Fruit fly (Drosophila melanogaster) whole organism, embryonic: ENCODE results near the gene MED15.

Experiments
- Abd-B ChIP-seq: fragments of 200-800 bp; sonication (Bioruptor generic); optimal IDR thresholded peaks from 2 replicates; lab custom pipeline; 2018; ENCODE audit warnings: missing biosample characterization, mild to moderate bottlenecking, missing genetic modification characterization, moderate library complexity
- Bdp1 ChIP-seq: fragments of 200-800 bp; sonication (Bioruptor generic); optimal IDR thresholded peaks from 3 replicates; lab custom pipeline; 2016; ENCODE audit warnings: missing biosample characterization, missing genetic modification characterization
- CG15269 ChIP-seq: fragments of 200-800 bp; sonication (Bioruptor generic); optimal IDR thresholded peaks from 2 replicates; lab custom pipeline; 2018; ENCODE audit warnings: missing biosample characterization, mild to moderate bottlenecking, missing genetic modification characterization, moderate library complexity
- CG15479 ChIP-seq: fragments of 200-800 bp; sonication (Bioruptor generic); optimal IDR thresholded peaks from 3 replicates; lab custom pipeline; 2019; ENCODE audit warnings: missing biosample characterization, mild to moderate bottlenecking, missing genetic modification characterization, moderate library complexity
- CG15696 ChIP-seq: fragments of 200-800 bp; sonication (Bioruptor generic); optimal IDR thresholded peaks from 2 replicates; lab custom pipeline; 2019; ENCODE audit warnings: missing biosample characterization, mild to moderate bottlenecking, missing genetic modification characterization, moderate library complexity
- CG16813 ChIP-seq: fragments of 200-800 bp; sonication (Bioruptor generic); IDR thresholded peaks from 3 replicates; pipeline ENCODE4 v1.3.6; 2022; ENCODE audit warnings: missing biosample characterization, missing genetic modification characterization; ENCODE audit not compliant: partially characterized antibody
- CG17359 ChIP-seq: fragments of 200-800 bp; sonication (Bioruptor generic); optimal IDR thresholded peaks from 3 replicates; lab custom pipeline; 2018; ENCODE audit warnings: missing biosample characterization, mild to moderate bottlenecking, missing genetic modification characterization, moderate library complexity
- CG18599 ChIP-seq: fragments of 200-800 bp; sonication (Bioruptor generic); optimal IDR thresholded peaks from 3 replicates; lab custom pipeline; 2017; ENCODE audit warnings: missing biosample characterization, missing genetic modification characterization, mild to moderate bottlenecking, moderate library complexity, missing genetic modification reagents
- CG33557 ChIP-seq: fragments of 200-800 bp; sonication (Bioruptor generic); optimal IDR thresholded peaks from 2 replicates; lab custom pipeline; 2019; ENCODE audit warnings: missing biosample characterization, mild to moderate bottlenecking, missing genetic modification characterization, moderate library complexity
- CG34376 ChIP-seq: fragments of 200-800 bp; sonication (Bioruptor generic); optimal IDR thresholded peaks from 2 replicates; lab custom pipeline; 2018; ENCODE audit warnings: missing biosample characterization, mild to moderate bottlenecking, missing genetic modification characterization
- CG3838 ChIP-seq: fragments of 200-800 bp; sonication (Bioruptor generic); optimal IDR thresholded peaks from 3 replicates; lab custom pipeline; 2016; ENCODE audit warnings: missing biosample characterization, missing genetic modification characterization
- CG4730 ChIP-seq: fragments of 200-800 bp; sonication (Bioruptor generic); IDR thresholded peaks from 2 replicates; pipeline ENCODE4 v1.3.6; 2022; ENCODE audit warnings: missing biosample characterization, missing genetic modification characterization
- CG6175 ChIP-seq: fragments of 200-800 bp; sonication (Bioruptor generic); IDR thresholded peaks from 3 replicates; pipeline ENCODE4 v1.3.6; 2022; ENCODE audit warnings: missing biosample characterization, missing genetic modification characterization
- CG6791 ChIP-seq: fragments of 200-800 bp; sonication (Bioruptor generic); IDR thresholded peaks from 3 replicates; pipeline ENCODE4 v1.3.6; 2022; ENCODE audit warnings: missing biosample characterization, missing genetic modification characterization; ENCODE audit not compliant: partially characterized antibody
- CrebB ChIP-seq: fragments of 200-800 bp; sonication (Bioruptor generic); optimal IDR thresholded peaks from 3 replicates; lab custom pipeline; 2018; ENCODE audit warnings: missing biosample characterization, mild to moderate bottlenecking, missing genetic modification characterization
- D19A ChIP-seq: fragments of 200-800 bp; optimal IDR thresholded peaks from 3 replicates; lab custom pipeline; 2019; ENCODE audit warnings: missing biosample characterization, mild to moderate bottlenecking, missing genetic modification characterization, moderate library complexity
- GATAe ChIP-seq: fragments of 200-800 bp; sonication (Bioruptor generic); conservative IDR thresholded peaks from 2 replicates; pipeline ENCODE4 v1.3.6; 2022; ENCODE audit warnings: missing biosample characterization, missing genetic modification characterization
- Hey ChIP-seq: fragments of 200-800 bp; sonication (Bioruptor generic); optimal IDR thresholded peaks from 3 replicates; lab custom pipeline; 2018; ENCODE audit warnings: missing biosample characterization, mild to moderate bottlenecking, missing genetic modification characterization
- Med ChIP-seq: fragments of 200-800 bp; sonication (Bioruptor generic); peaks from one replicate; lab custom pipeline; 2016; ENCODE audit warnings: missing biosample characterization, missing genetic modification characterization, mild to moderate bottlenecking, inconsistent platforms, moderate library complexity
- Pdp1 ChIP-seq, 2 experiments: fragments of 200-800 bp; sonication (Bioruptor generic); optimal IDR thresholded peaks; 3 replicates each; lab custom pipeline; 2016; ENCODE audit warnings: missing biosample characterization in 2 of 2, missing genetic modification characterization in 2 of 2, mild to moderate bottlenecking in 1 of 2, moderate library complexity in 1 of 2
- Stat92E ChIP-seq, 3 experiments: fragments of >200 bp in 2 of 3; fragments of 200-800 bp in 1 of 3; sonication (Bioruptor generic) in 1 of 3; optimal IDR thresholded peaks; 2 replicates each; lab custom pipeline; 2017 to 2019; ENCODE audit warnings: missing biosample characterization in 3 of 3, missing genetic modification characterization in 3 of 3, mild to moderate bottlenecking in 1 of 3, moderate library complexity in 1 of 3
- ab ChIP-seq: fragments of 200-800 bp; sonication (Bioruptor generic); optimal IDR thresholded peaks from 2 replicates; lab custom pipeline; 2016; ENCODE audit warnings: missing biosample characterization, missing genetic modification characterization
- aop ChIP-seq: fragments of 200-800 bp; sonication (Bioruptor generic); IDR thresholded peaks from 2 replicates; pipeline ENCODE4 v1.3.6; 2022; ENCODE audit warnings: missing biosample characterization, missing genetic modification characterization
- ato ChIP-seq: fragments of 200-800 bp; sonication (Bioruptor generic); IDR thresholded peaks from 2 replicates; pipeline ENCODE4 v1.3.6; 2022; ENCODE audit warnings: missing biosample characterization, missing genetic modification characterization; ENCODE audit not compliant: partially characterized antibody
- cas ChIP-seq: fragments of 200-800 bp; sonication (Bioruptor generic); IDR thresholded peaks from 2 replicates; pipeline ENCODE4 v1.3.6; 2022; ENCODE audit warnings: missing biosample characterization, missing genetic modification characterization
- chinmo ChIP-seq: fragments of 200-800 bp; sonication (Bioruptor generic); IDR thresholded peaks from 4 replicates; pipeline ENCODE4 v1.3.6; 2022; ENCODE audit warnings: missing biosample characterization, missing genetic modification characterization; ENCODE audit not compliant: partially characterized antibody
- ci ChIP-seq: fragments of 200-800 bp; sonication (Bioruptor generic); IDR thresholded peaks from 3 replicates; pipeline ENCODE4 v1.3.6; 2022; ENCODE audit warnings: missing biosample characterization, missing genetic modification characterization
- crol ChIP-seq: fragments of 200-800 bp; sonication (Bioruptor generic); IDR thresholded peaks from 2 replicates; pipeline ENCODE4 v1.3.6; 2022; ENCODE audit warnings: missing biosample characterization, missing genetic modification characterization
- eve ChIP-seq, 2 experiments: fragments of >200 bp; optimal IDR thresholded peaks; 2 replicates each; lab custom pipeline; 2017; ENCODE audit warnings: missing biosample characterization in 2 of 2, missing genetic modification characterization in 2 of 2
- ewg ChIP-seq: fragments of 200-800 bp; sonication (Bioruptor generic); optimal IDR thresholded peaks from 3 replicates; lab custom pipeline; 2017; ENCODE audit warnings: mild to moderate bottlenecking, missing biosample characterization, missing genetic modification reagents, missing genetic modification characterization
- exex ChIP-seq: fragments of 200-800 bp; sonication (Bioruptor generic); optimal IDR thresholded peaks from 4 replicates; lab custom pipeline; 2018; ENCODE audit warnings: missing biosample characterization, mild to moderate bottlenecking, missing genetic modification characterization, moderate library complexity
- ftz-f1 ChIP-seq: fragments of 200-800 bp; sonication (Bioruptor generic); optimal IDR thresholded peaks from 2 replicates; lab custom pipeline; 2016; ENCODE audit warnings: missing biosample characterization, missing genetic modification characterization
- gem ChIP-seq: fragments of 200-800 bp; sonication (Bioruptor generic); optimal IDR thresholded peaks from 2 replicates; lab custom pipeline; 2019; ENCODE audit warnings: missing biosample characterization, mild to moderate bottlenecking, missing genetic modification characterization, moderate library complexity
- grn ChIP-seq: fragments of 200-800 bp; sonication (Bioruptor generic); optimal IDR thresholded peaks from 3 replicates; lab custom pipeline; 2017; ENCODE audit warnings: missing biosample characterization, missing genetic modification characterization
- her ChIP-seq: fragments of 200-800 bp; sonication (Bioruptor generic); optimal IDR thresholded peaks from 2 replicates; lab custom pipeline; 2016; ENCODE audit warnings: missing biosample characterization, missing genetic modification characterization
- inv ChIP-seq: fragments of 200-800 bp; sonication (Bioruptor generic); IDR thresholded peaks from 2 replicates; pipeline ENCODE4 v1.3.6; 2022; ENCODE audit warnings: missing biosample characterization, missing genetic modification characterization; ENCODE audit not compliant: partially characterized antibody
- kni ChIP-seq: fragments of 200-800 bp; sonication (Bioruptor generic); optimal IDR thresholded peaks from 3 replicates; lab custom pipeline; 2017; ENCODE audit warnings: mild to moderate bottlenecking, missing biosample characterization, missing genetic modification reagents, missing genetic modification characterization
- maf-S ChIP-seq: fragments of 200-800 bp; sonication (Bioruptor generic); optimal IDR thresholded peaks from 2 replicates; lab custom pipeline; 2016; ENCODE audit warnings: missing biosample characterization, missing genetic modification characterization
- mirr ChIP-seq: fragments of 200-800 bp; sonication (Bioruptor generic); optimal IDR thresholded peaks from 3 replicates; lab custom pipeline; 2018; ENCODE audit warnings: missing biosample characterization, mild to moderate bottlenecking, missing genetic modification characterization
- nom ChIP-seq: fragments of 200-800 bp; sonication (Bioruptor generic); optimal IDR thresholded peaks from 2 replicates; lab custom pipeline; 2017; ENCODE audit warnings: missing biosample characterization, missing genetic modification characterization, mild to moderate bottlenecking, moderate library complexity, missing genetic modification reagents
- sd ChIP-seq: fragments of 200-800 bp; sonication (Bioruptor generic); optimal IDR thresholded peaks from 3 replicates; lab custom pipeline; 2018; ENCODE audit warnings: missing biosample characterization, mild to moderate bottlenecking, missing genetic modification characterization, moderate library complexity
- sens ChIP-seq: fragments of 200-800 bp; sonication (Bioruptor generic); peaks from one replicate; lab custom pipeline; 2016; ENCODE audit warnings: missing biosample characterization, missing genetic modification characterization
- sens-2 ChIP-seq: fragments of 200-800 bp; sonication (Bioruptor generic); IDR thresholded peaks from 2 replicates; pipeline ENCODE4 v1.3.6; 2022; ENCODE audit warnings: missing biosample characterization, missing genetic modification characterization
- stwl ChIP-seq: fragments of 200-800 bp; sonication (Bioruptor generic); optimal IDR thresholded peaks from 3 replicates; lab custom pipeline; 2018; ENCODE audit warnings: missing biosample characterization, mild to moderate bottlenecking, missing genetic modification characterization, moderate library complexity
- sug ChIP-seq: fragments of 200-800 bp; optimal IDR thresholded peaks from 2 replicates; lab custom pipeline; 2019; ENCODE audit warnings: missing biosample characterization, mild to moderate bottlenecking, missing genetic modification characterization, moderate library complexity
- vnd ChIP-seq: fragments of 200-800 bp; sonication (Bioruptor generic); IDR thresholded peaks from 3 replicates; pipeline ENCODE4 v1.3.6; 2022; ENCODE audit warnings: missing biosample characterization, missing genetic modification characterization; ENCODE audit not compliant: partially characterized antibody

Gene MED15

DNA sequence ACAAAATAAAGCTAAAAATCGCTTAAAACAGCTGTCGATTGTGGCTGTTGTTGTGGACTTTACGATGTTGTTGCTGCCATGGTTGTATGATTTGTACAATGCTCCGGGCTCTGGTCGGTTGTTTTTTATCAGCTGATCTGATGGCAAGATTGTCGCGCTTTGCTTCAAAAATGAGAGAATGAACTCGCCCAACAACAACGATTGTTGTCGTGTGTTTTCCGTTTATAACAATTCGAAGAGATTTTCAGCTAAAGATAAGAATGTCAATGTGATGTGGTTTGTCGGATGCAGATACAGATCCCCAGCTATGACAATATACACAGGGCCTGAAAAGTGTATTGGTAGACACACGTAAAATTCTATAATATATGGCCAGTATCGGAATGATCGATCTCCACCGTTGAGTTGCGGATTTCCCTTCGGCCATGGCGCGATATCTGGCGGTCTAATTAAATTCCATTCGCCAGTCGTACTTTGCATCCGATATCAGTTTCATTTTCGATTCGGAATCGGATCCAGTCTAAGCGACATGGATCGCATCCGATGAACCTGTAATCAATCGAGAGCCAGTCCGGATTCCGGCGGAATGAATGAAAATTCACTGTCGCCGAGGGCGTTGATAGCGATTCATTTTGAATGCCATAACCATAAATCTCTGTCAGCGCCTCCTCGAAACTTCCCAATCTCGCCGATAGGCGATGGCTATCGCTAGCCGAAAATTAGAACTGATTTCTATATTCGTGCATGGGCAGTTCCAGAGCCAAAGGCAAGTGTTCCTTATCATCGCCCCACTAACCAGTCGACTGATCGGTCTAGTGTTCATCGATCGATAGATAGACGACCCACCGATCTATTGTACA lies 22.8 kb downstream of the MED15 start (continued):
- TF ChIP-seq chinmo: peak; percentile 51; the same call in 1 of the 4 replicates
- peak; percentile 100 for TF ChIP-seq grn (GFP tag; lab: Kevin White, UChicago)
- peak; percentile 40 for TF ChIP-seq mirr (GFP tag; lab: Kevin White, UChicago)
- TF ChIP-seq sens: peak; percentile 15
- TF ChIP-seq inv (GFP tag; lab: Robert Waterston, UW): no peak
- peak; percentile 6 for TF ChIP-seq CG15269 (tag; lab: Kevin White, UChicago)
- peak; percentile 57; the same call in 1 of the 2 replicates for TF ChIP-seq GATAe (GFP tag; lab: Robert Waterston, UW)
- TF ChIP-seq sug (tag; lab: Kevin White, UChicago): peak; percentile 71
- no peak for TF ChIP-seq CG4730 (GFP tag; lab: Robert Waterston, UW)
- peak; percentile 52; the same call in 1 of the 3 replicates for TF ChIP-seq CG6791 (GFP tag; lab: Robert Waterston, UW)
- peak; percentile 70 for TF ChIP-seq Hey (tag; lab: Kevin White, UChicago)
- TF ChIP-seq CG34376: peak; percentile 81
- peak; percentile 29 for TF ChIP-seq Med (GFP tag; lab: Kevin White, UChicago)
- no peak for TF ChIP-seq nom (GFP tag; lab: Kevin White, UChicago)
- TF ChIP-seq ci (GFP tag; lab: Robert Waterston, UW): 0 out of 3 replicates have a peak, but pooled peaks have one; percentile 31
- TF ChIP-seq gem (tag; lab: Kevin White, UChicago): peak; percentile 68
- no peak for TF ChIP-seq CG6175 (GFP tag; lab: Robert Waterston, UW)
- TF ChIP-seq sens-2 (GFP tag; lab: Robert Waterston, UW): peak; percentile 85
- peak; percentile 40 for TF ChIP-seq sd (tag; lab: Kevin White, UChicago)
- TF ChIP-seq ftz-f1 (GFP tag; lab: Kevin White, UChicago): peak; percentile 17
- TF ChIP-seq Pdp1 (GFP tag; optimal IDR thresholded peaks at IDR 0.05; lab: Kevin White, UChicago): peak in 1 of 2 experiments; percentile 61

DNA sequence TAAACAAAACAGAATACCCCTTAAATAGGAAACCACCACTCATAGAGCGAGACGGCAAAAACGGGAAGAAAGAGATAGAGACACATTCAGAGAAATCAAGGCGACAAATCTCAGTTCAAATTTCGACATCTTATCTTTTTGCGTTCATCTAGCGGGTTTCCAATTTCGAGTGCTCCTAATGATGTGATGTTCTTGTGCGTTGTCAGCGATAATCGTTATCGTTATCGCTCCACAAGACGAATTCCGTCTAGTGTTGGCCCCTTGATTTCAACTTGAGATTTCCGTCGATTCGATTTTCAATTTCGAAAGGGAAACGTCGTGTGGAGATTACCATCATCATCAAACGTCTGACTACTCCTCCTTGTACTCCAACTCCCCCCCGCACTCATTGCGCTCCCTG lies 23.6 kb downstream of the MED15 start:
- TF ChIP-seq stwl (tag; lab: Kevin White, UChicago): peak; percentile 50
- no peak for TF ChIP-seq maf-S (GFP tag; lab: Kevin White, UChicago)
- no peak for TF ChIP-seq CG33557 (GFP tag; lab: Kevin White, UChicago)
- TF ChIP-seq CG17359 (tag; lab: Kevin White, UChicago): no peak
- no peak for TF ChIP-seq cas (GFP tag; lab: Robert Waterston, UW)
- no peak for TF ChIP-seq Abd-B (GFP tag; lab: Kevin White, UChicago)
- TF ChIP-seq vnd (GFP tag; lab: Robert Waterston, UW): peak; percentile 51; the same call in 1 of the 3 replicates
- peak; percentile 66 for TF ChIP-seq CG18599 (GFP tag; lab: Kevin White, UChicago)
- TF ChIP-seq Bdp1 (GFP tag; lab: Kevin White, UChicago): no peak
- no peak for TF ChIP-seq Stat92E (GFP tag; optimal IDR thresholded peaks at IDR 0.05; lab: Kevin White, UChicago)
- TF ChIP-seq D19A: no peak
- TF ChIP-seq ab (GFP tag; lab: Kevin White, UChicago): no peak
- TF ChIP-seq mirr (GFP tag; lab: Kevin White, UChicago): peak; percentile 72
- TF ChIP-seq sd (tag; lab: Kevin White, UChicago): peak; percentile 61
- TF ChIP-seq eve (GFP tag; optimal IDR thresholded peaks at IDR 0.05; lab: Kevin White, UChicago): peak in 1 of 2 experiments; percentile 64
- TF ChIP-seq her (GFP tag; lab: Kevin White, UChicago): no peak
- no peak for TF ChIP-seq CG15696
- no peak for TF ChIP-seq CG16813 (GFP tag; lab: Robert Waterston, UW)
- peak; percentile 52; the same call in 1 of the 2 replicates for TF ChIP-seq crol
- no peak for TF ChIP-seq ato
- TF ChIP-seq CrebB (tag; lab: Kevin White, UChicago): no peak
- TF ChIP-seq grn (GFP tag; lab: Kevin White, UChicago): peak; percentile 97
- TF ChIP-seq CG15479 (GFP tag; lab: Kevin White, UChicago): peak; percentile 16
- TF ChIP-seq ewg (GFP tag; lab: Kevin White, UChicago): no peak
- TF ChIP-seq exex (tag; lab: Kevin White, UChicago): peak; percentile 92
- no peak for TF ChIP-seq kni
- TF ChIP-seq sens: peak; percentile 29
- no peak for TF ChIP-seq CG3838 (GFP tag; lab: Kevin White, UChicago)
- TF ChIP-seq aop (GFP tag; lab: Robert Waterston, UW): no peak
